Worm (Caenorhabditis elegans): Measurements from ENCODE around the gene ttm-1.

Gene ttm-1

DNA sequence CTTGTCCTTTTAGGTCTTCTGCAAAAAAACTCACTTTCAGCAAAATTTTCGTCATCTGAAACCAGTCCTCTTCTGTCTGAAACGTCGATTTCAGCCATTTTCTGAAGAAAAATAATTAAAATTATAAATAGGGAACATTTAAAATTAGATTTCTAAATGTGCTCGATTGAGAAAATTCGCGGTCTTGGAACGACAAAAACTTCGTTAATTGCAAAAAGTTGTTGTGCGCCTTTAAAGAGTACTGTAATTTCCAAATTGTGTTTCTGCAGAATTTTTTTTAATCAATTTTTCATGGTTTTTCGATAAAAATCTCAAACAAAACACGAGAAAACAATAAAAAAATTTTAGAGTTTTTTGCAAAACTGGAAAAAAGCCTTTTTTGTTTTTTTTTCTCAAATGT, at the start of gene ttm-1:
ttm-1 (minus strand) TSS at position 101 of the 400 bp plus-strand sequence.
- no peak for TF ChIP-seq unc-62 (GFP tag; optimal IDR thresholded peaks at IDR 0.05)

ce11 chrIII:13015754-13016317, 49.0 kb upstream of the ttm-1 start:
- TF ChIP-seq unc-62 (GFP tag; optimal IDR thresholded peaks at IDR 0.05) = no peak

- TF ChIP-seq unc-62 (GFP tag; optimal IDR thresholded peaks at IDR 0.05) = no peak
Observed at ce11 chrIII:13013912-13014311, 47.1 kb upstream of the ttm-1 start.

DNA sequence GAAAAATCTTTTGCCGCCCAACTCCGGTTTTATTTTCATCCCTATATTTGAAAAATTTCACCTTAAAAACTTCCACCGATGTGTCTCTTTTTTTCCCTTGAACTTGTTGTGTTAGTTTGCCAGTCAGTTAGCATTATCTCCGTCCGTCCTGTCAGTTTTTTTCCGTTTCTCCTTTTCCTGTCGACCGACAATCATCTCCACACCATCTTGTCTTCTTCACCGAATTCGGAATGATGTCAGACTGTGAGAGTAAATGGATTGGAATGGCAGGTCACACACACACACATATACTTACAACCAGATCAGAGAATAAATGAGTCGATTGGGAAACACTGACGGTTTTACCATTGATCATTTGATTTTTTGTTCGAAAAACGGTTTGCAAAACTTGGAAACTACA, 45.1 kb upstream of the ttm-1 start:
- no peak for TF ChIP-seq unc-62 (GFP tag; optimal IDR thresholded peaks at IDR 0.05)

ce11 chrIII:13005161-13005560, 38.4 kb upstream of the ttm-1 start, which contains the start of gene snf-7:
Gene snf-7, plus strand, starts transcription at chrIII:13005461.
- TF ChIP-seq unc-62 (GFP tag; optimal IDR thresholded peaks at IDR 0.05) = no peak

ce11 chrIII:13004316-13004715, 37.5 kb upstream of the ttm-1 start:
- TF ChIP-seq unc-62 (GFP tag; optimal IDR thresholded peaks at IDR 0.05) = no peak

ce11 chrIII:13002098-13002497, 35.3 kb upstream of the ttm-1 start, which contains the start of gene ZK1010.10:
Gene ZK1010.10, plus strand, starts transcription at chrIII:13002383.
- TF ChIP-seq unc-62 (GFP tag; optimal IDR thresholded peaks at IDR 0.05) = no peak

DNA sequence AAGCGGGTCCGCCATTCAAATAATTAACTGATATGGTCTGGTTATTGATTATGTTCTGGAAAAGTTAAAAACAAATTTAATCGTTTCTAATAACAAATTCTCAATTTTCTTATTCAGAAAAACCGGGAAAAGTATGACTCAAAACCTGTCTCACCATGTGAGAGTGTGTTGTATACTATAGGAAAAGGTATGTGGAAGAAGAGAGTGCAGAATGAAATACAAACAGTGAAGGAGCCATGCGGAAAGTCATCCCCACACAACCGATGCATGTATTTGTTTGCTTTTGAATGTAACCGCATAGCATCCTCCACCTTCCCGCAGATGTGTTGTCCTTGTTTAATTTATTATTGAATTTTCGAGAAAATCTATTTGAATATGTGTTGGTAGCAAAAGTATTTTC, 33.7 kb upstream of the ttm-1 start, which contains the start of gene ZK1010.8:
ZK1010.8 (minus strand) TSS at position 214 of the 400 bp plus-strand sequence.
- TF ChIP-seq unc-62 (GFP tag; optimal IDR thresholded peaks at IDR 0.05) = no peak

DNA sequence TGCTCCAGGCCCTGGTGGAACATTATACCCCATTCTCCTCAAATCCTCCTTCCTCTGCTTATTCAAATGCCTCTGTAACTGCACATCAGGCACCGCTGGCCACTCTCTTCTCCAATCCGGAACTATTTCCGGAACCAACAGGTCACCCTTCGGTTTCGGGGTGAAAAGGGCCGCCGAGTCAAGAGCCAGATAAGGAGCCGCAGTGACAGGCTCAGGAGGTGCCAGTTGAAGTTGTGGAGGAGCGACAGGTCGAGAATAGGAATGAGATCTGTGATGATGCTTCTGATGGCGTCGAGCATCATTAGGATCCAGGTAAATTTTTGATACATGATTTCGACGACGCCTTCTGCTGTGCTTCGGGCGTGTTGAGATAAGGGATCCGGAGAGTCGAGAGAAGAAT, 31.5 kb upstream of the ttm-1 start:
- no peak for TF ChIP-seq unc-62 (GFP tag; optimal IDR thresholded peaks at IDR 0.05)

DNA sequence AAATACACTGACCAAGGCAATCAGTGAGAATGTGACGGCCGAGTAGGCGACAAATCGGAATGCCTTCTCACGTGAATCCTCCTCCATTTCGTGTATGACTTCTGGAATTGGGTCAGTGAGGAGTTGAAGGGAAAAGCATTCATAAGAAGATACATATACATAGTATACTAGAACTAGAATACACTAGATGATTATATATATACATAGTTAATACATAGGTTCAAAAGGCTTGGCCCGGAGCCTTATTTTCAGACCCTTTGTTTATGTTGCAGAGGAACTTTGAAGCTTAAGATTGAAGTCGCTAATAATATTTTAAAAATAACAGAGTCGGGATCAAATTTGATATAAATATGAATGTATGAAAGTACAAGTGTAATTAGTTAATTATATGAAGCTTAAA, 26.8 kb upstream of the ttm-1 start, which contains the start of gene col-97:
col-97 (minus strand) TSS at position 101 of the 400 bp plus-strand sequence.
- TF ChIP-seq unc-62 (GFP tag; optimal IDR thresholded peaks at IDR 0.05) = no peak

DNA sequence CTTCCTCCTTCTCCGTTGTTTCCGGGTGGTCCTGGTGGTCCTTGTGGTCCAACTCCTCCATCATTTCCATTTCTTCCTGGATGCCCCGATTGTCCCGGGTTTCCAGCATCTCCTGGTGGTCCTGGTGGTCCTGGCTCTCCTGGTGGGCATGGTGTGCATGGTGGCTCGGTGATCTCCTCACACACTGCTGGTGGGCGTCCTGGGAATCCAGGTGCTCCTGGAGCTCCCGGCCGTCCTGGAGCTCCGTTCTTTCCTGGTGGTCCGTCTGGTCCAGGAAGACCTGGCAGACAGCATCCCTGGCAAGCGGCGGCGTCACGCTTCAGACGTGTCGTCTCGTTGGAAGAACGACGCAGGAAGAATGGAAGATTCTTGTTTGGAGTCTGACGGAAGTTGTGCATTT, 26.3 kb upstream of the ttm-1 start:
- no peak for TF ChIP-seq unc-62 (GFP tag; optimal IDR thresholded peaks at IDR 0.05)

DNA sequence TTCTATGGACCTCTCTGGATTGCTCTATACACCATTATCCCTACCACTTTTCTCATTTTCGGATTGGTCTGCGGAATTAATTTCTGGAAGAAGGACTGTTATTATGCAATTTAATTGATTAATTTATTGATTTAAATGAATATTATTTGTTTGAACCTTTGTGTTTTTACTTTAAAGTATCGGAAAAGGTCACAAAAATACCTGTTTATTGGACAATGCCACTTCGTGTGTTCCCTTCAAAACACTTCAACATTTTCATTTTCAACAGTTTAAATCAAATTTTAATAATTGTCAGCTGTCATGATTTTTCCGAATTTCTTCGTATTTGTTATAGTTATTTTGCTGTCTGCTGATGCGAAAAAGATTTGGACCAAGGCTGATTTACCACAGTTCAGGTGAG, 24.2 kb upstream of the ttm-1 start, which contains the start of gene ZK1010.12:
ZK1010.12 (plus strand) TSS at position 301 of the 400 bp plus-strand sequence.
- TF ChIP-seq unc-62 (GFP tag; optimal IDR thresholded peaks at IDR 0.05) = no peak

- TF ChIP-seq unc-62 (GFP tag; optimal IDR thresholded peaks at IDR 0.05) = no peak
Observed at ce11 chrIII:12987418-12987817, 20.6 kb upstream of the ttm-1 start, which contains the start of gene ZK1010.5. Gene ZK1010.5, minus strand, starts transcription at chrIII:12987518.

ce11 chrIII:12980770-12981169, 14.0 kb upstream of the ttm-1 start, which contains the start of gene ZK1010.4:
Gene ZK1010.4, plus strand, starts transcription at chrIII:12981070.
- TF ChIP-seq unc-62 (GFP tag; optimal IDR thresholded peaks at IDR 0.05) = no peak

- no peak for TF ChIP-seq unc-62 (GFP tag; optimal IDR thresholded peaks at IDR 0.05)
Observed at ce11 chrIII:12978473-12979174, 11.8 kb upstream of the ttm-1 start, which contains the start of the genes ubq-2 and frg-1. Gene ubq-2, minus strand, starts transcription at chrIII:12978523. Gene frg-1, plus strand, starts transcription at chrIII:12979162.

DNA sequence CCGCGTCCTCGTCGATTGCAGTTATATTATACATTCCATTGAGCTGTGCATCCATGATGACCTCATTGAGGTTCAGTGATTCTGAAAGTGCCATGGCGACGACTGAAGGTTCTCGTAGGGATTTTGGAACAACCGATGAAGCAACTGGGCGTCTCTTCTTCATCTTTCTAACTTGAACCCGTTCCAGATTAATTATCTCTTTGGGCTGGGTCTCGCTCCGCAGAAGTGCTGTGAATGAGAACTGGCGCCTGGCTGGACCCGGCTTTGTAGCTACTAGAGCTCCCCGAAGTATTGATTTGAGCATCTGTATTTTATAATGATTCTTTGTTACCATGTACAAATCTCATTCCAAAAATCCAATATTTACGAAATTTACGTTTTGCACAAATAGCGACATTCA, 10.8 kb upstream of the ttm-1 start, which contains the start of gene ZK1010.2:
ZK1010.2 (minus strand) TSS at position 304 of the 400 bp plus-strand sequence.
- TF ChIP-seq unc-62 (GFP tag; optimal IDR thresholded peaks at IDR 0.05) = no peak

DNA sequence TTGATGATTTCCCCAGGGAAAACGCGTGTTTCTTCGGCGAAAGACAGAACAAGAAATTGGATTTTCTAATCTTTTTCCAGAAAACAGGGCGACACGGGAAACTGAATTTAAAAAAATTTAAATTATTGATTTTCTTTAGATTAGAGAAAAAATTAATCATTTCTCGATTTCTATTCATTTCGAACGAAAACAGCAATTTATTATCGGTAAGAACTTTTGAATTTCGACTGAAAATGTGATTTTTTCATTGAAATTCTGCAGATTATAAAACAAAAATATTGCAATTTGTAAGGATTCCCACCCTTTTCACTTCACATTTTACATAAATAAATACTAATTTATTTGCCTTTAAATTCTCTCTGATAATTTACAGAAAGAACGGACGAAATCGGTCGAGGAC, 5.6 kb upstream of the ttm-1 start, which contains the start of gene bckd-1A:
bckd-1A (minus strand) TSS at position 101 of the 400 bp plus-strand sequence.
- no peak for TF ChIP-seq unc-62 (GFP tag; optimal IDR thresholded peaks at IDR 0.05)
